Fruit fly (Drosophila melanogaster): ENCODE results near the gene CG5199.

CG5199 gene

DNA sequence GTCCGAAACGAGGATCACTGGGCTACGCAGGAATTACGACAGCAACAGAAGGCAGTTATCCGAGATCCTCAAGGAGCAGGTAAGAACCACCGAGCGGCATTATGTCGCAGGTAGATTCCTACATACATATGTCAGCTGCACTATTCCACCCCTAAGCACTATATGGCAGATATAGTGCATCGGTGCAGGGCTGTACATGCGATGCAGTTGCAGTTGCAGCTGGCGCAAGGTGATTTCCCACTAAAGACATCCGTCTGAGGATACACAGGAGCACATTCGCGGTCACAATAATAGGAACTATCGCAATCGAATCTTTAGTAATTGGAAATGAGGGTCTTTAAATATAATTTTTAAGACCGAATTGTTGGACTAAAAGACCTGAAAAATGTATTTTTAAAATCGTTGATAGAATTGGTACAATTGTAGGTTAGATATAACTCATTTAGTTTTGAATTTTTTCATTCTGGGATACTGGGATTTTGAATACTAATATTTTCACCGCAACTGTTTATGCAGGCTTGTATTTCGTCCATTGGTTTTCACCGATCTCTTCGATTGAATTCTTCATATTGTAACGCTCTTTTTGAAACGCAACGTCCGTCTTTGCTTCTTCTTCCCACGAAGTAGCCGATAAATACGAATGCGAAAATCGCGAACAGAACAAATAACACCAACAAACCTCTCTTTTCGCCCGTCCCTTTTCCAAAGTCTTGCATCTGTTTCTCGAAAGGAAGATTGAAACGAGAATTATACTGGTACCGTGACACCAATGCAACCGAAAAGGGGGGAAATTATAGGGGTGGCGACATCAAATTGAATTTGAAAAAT, 49.8 kb downstream of the CG5199 start (continued):
- TF ChIP-seq run (tag; optimal IDR thresholded peaks at IDR 0.05) (no peak), D19A (tag; optimal IDR thresholded peaks at IDR 0.05) (peak; percentile 9), CG2199 (GFP tag; IDR thresholded peaks at IDR 0.05) (peak; percentile 79; the same call in 1 of the 3 replicates), Usf (GFP tag; optimal IDR thresholded peaks at IDR 0.05) (peak; percentile 44), ci (GFP tag; IDR thresholded peaks at IDR 0.05) (no peak), Chrac-16 (GFP tag; optimal IDR thresholded peaks at IDR 0.05) (peak; percentile 5), Pdp1 (GFP tag; optimal IDR thresholded peaks at IDR 0.05) (peak in 1 of 2 experiments; percentile 8), bcd (GFP tag; optimal IDR thresholded peaks at IDR 0.05) (no peak), CG8290 (GFP tag; optimal IDR thresholded peaks at IDR 0.05) (peak; percentile 29), CG8290 (tag; optimal IDR thresholded peaks at IDR 0.05) (peak in 1 of 2 experiments; percentile 19), CG4730 (GFP tag; IDR thresholded peaks at IDR 0.05) (no peak), CG2116 (GFP tag; optimal IDR thresholded peaks at IDR 0.05) (peak; percentile 66), Nf-YB (GFP tag; optimal IDR thresholded peaks at IDR 0.05) (no peak), Side (GFP tag; optimal IDR thresholded peaks at IDR 0.05) (no peak), fd3F (GFP tag; optimal IDR thresholded peaks at IDR 0.05) (no peak), CG17802 (tag; optimal IDR thresholded peaks at IDR 0.05) (no peak), dimm (GFP tag; IDR thresholded peaks at IDR 0.05) (no peak), sc (optimal IDR thresholded peaks at IDR 0.05) (no peak), sc (GFP tag; optimal IDR thresholded peaks at IDR 0.05) (peak; percentile 50), CG17361 (GFP tag; IDR thresholded peaks at IDR 0.05) (peak; percentile 28; the same call in 1 of the 3 replicates), CG7786 (GFP tag; optimal IDR thresholded peaks at IDR 0.05) (peak; percentile 14), zen (tag; optimal IDR thresholded peaks at IDR 0.05) (peak; percentile 93), CG2129 (GFP tag; IDR thresholded peaks at IDR 0.05; ENCODE audit: partially characterized antibody) (no peak), cwo (GFP tag; optimal IDR thresholded peaks at IDR 0.05) (no peak), caup (GFP tag; optimal IDR thresholded peaks at IDR 0.05; ENCODE audit: severe bottlenecking) (no peak), bigmax (GFP tag; optimal IDR thresholded peaks at IDR 0.05) (no peak), zfh1 (GFP tag; IDR thresholded peaks at IDR 0.05) (peak; percentile 75), CG15011 (GFP tag; optimal IDR thresholded peaks at IDR 0.05) (no peak), CG5180 (GFP tag; optimal IDR thresholded peaks at IDR 0.05) (no peak), ssp (GFP tag; IDR thresholded peaks at IDR 0.05) (no peak), gcm (GFP tag; optimal IDR thresholded peaks at IDR 0.05) (peak; percentile 66), CG6791 (GFP tag; IDR thresholded peaks at IDR 0.05; ENCODE audit: partially characterized antibody) (0 out of 3 replicates have a peak, but pooled peaks have one; percentile 36), eve (GFP tag; optimal IDR thresholded peaks at IDR 0.05) (peak in 1 of 2 experiments; percentile 60), Mad (GFP tag; optimal IDR thresholded peaks at IDR 0.05) (peak; percentile 23), Taf1 (GFP tag; IDR thresholded peaks at IDR 0.05) (no peak), Ptx1 (GFP tag; IDR thresholded peaks at IDR 0.05) (no peak), CG6689 (GFP tag; IDR thresholded peaks at IDR 0.05) (peak; percentile 31; the same call in 1 of the 2 replicates), zf30C (GFP tag; optimal IDR thresholded peaks at IDR 0.05) (no peak), CG4617 (GFP tag; optimal IDR thresholded peaks at IDR 0.05; ENCODE audit: borderline replicate concordance) (no peak), CG16815 (GFP tag; optimal IDR thresholded peaks at IDR 0.05) (peak; percentile 50), seq (GFP tag; IDR thresholded peaks at IDR 0.05) (no peak), Dip2 (GFP tag; IDR thresholded peaks at IDR 0.05) (no peak), MTF-1 (GFP tag; optimal IDR thresholded peaks at IDR 0.05; ENCODE audit: borderline replicate concordance) (no peak), slou (GFP tag; optimal IDR thresholded peaks at IDR 0.05) (no peak), Atf6 (GFP tag; IDR thresholded peaks at IDR 0.05) (no peak), Elba2 (GFP tag; optimal IDR thresholded peaks at IDR 0.05) (peak; percentile 54), fd102C (GFP tag; optimal IDR thresholded peaks at IDR 0.05) (peak; percentile 84), Hey (tag; optimal IDR thresholded peaks at IDR 0.05) (no peak), CG3847 (GFP tag; IDR thresholded peaks at IDR 0.05) (no peak)
